Worm (Caenorhabditis elegans): Measurements from ENCODE around the gene F14H8.5.

F14H8.5 gene

ce11 chrV:15020732-15021131 lies at the start of gene F14H8.5:
Gene F14H8.5 (plus strand): TSS chrV:15021032.
- TF ChIP-seq fkh-2 (tag; optimal IDR thresholded peaks at IDR 0.05) (no peak), egl-27 (tag; optimal IDR thresholded peaks at IDR 0.05) (no peak), fos-1 (tag; optimal IDR thresholded peaks at IDR 0.05) (no peak), pqm-1 (tag; optimal IDR thresholded peaks at IDR 0.05) (no peak)

ce11 chrV:14971136-14971535 lies 49.7 kb upstream of the F14H8.5 start, which contains the start of gene nlp-59:
Gene nlp-59 (plus strand): TSS chrV:14971436.
- no peak for TF ChIP-seq nhr-76 (tag; optimal IDR thresholded peaks at IDR 0.05)

- TF ChIP-seq nfya-1 (tag; optimal IDR thresholded peaks at IDR 0.05; ENCODE audit: insufficient read depth) (no peak), egl-5 (tag; optimal IDR thresholded peaks at IDR 0.05) (no peak), fos-1 (tag; optimal IDR thresholded peaks at IDR 0.05) (no peak), pha-4 (tag; optimal IDR thresholded peaks at IDR 0.05) (no peak), fkh-2 (tag; optimal IDR thresholded peaks at IDR 0.05) (no peak), daf-12 (tag; optimal IDR thresholded peaks at IDR 0.05) (no peak), ztf-11 (tag; optimal IDR thresholded peaks at IDR 0.05) (no peak), snpc-4 (tag; optimal IDR thresholded peaks at IDR 0.05) (no peak), nhr-25 (tag; optimal IDR thresholded peaks at IDR 0.05) (no peak), elt-2 (tag; optimal IDR thresholded peaks at IDR 0.05) (no peak), nhr-11 (tag; optimal IDR thresholded peaks at IDR 0.05) (no peak), lin-39 (tag; optimal IDR thresholded peaks at IDR 0.05) (no peak), ceh-9 (tag; optimal IDR thresholded peaks at IDR 0.05) (no peak), nhr-12 (tag; optimal IDR thresholded peaks at IDR 0.05) (no peak), nhr-67 (tag; optimal IDR thresholded peaks at IDR 0.05) (no peak), lsy-12 (tag; optimal IDR thresholded peaks at IDR 0.05) (no peak), zag-1 (tag; optimal IDR thresholded peaks at IDR 0.05) (no peak), nhr-28 (tag; optimal IDR thresholded peaks at IDR 0.05) (no peak), R02D3.7 (tag; optimal IDR thresholded peaks at IDR 0.05) (no peak)
Observed at ce11 chrV:14978205-14978751, 42.6 kb upstream of the F14H8.5 start, which contains the start of the genes grd-12 and F02D8.1. Gene grd-12 (plus strand): TSS chrV:14978505. Gene F02D8.1 (minus strand): TSS chrV:14978701.

ce11 chrV:14979937-14980336 lies 40.9 kb upstream of the F14H8.5 start, which contains the start of gene xbx-1:
Gene xbx-1 (plus strand): TSS chrV:14980237.
- TF ChIP-seq elt-2 (tag; optimal IDR thresholded peaks at IDR 0.05) (no peak), nhr-76 (tag; optimal IDR thresholded peaks at IDR 0.05) (no peak), ztf-11 (tag; optimal IDR thresholded peaks at IDR 0.05) (no peak), sea-2 (GFP tag; optimal IDR thresholded peaks at IDR 0.05) (no peak), lin-15B (tag; optimal IDR thresholded peaks at IDR 0.05) (no peak), elt-3 (tag; optimal IDR thresholded peaks at IDR 0.05) (no peak), lin-39 (tag; optimal IDR thresholded peaks at IDR 0.05) (no peak), ztf-4 (tag; optimal IDR thresholded peaks at IDR 0.05) (no peak), nhr-25 (tag; optimal IDR thresholded peaks at IDR 0.05) (no peak), jun-1 (tag; optimal IDR thresholded peaks at IDR 0.05) (no peak)

ce11 chrV:14984593-14984992 lies 36.2 kb upstream of the F14H8.5 start, which contains the start of gene F02D8.4:
Gene F02D8.4 (plus strand): TSS chrV:14984893.
- TF ChIP-seq R02D3.7 (tag; optimal IDR thresholded peaks at IDR 0.05) (no peak), unc-62 (GFP tag; optimal IDR thresholded peaks at IDR 0.05) (no peak), ZK546.5 (tag; optimal IDR thresholded peaks at IDR 0.05) (no peak), pqm-1 (tag; optimal IDR thresholded peaks at IDR 0.05) (no peak), nhr-237 (tag; optimal IDR thresholded peaks at IDR 0.05) (no peak), mml-1 (tag; optimal IDR thresholded peaks at IDR 0.05) (no peak), elt-1 (tag; optimal IDR thresholded peaks at IDR 0.05) (no peak), nhr-12 (tag; optimal IDR thresholded peaks at IDR 0.05) (no peak), ceh-9 (tag; optimal IDR thresholded peaks at IDR 0.05) (no peak), egl-5 (tag; optimal IDR thresholded peaks at IDR 0.05) (no peak)

- TF ChIP-seq jun-1 (tag; optimal IDR thresholded peaks at IDR 0.05), result no peak
- no peak for TF ChIP-seq egl-27 (tag; optimal IDR thresholded peaks at IDR 0.05)
- TF ChIP-seq hmg-11 (tag; optimal IDR thresholded peaks at IDR 0.05), result no peak
- TF ChIP-seq lin-15B (tag; optimal IDR thresholded peaks at IDR 0.05), result peak; percentile 62
- peak; percentile 71 for TF ChIP-seq pha-4 (tag; optimal IDR thresholded peaks at IDR 0.05)
- TF ChIP-seq R02D3.7 (tag; optimal IDR thresholded peaks at IDR 0.05), result peak; percentile 91
- TF ChIP-seq nhr-76 (tag; optimal IDR thresholded peaks at IDR 0.05), result no peak
- peak; percentile 10 for TF ChIP-seq nhr-23 (tag; optimal IDR thresholded peaks at IDR 0.05)
Observed at ce11 chrV:14990843-14991242, 30.0 kb upstream of the F14H8.5 start, which contains the start of the genes cdt-2 and T01C3.2. Gene cdt-2 (minus strand): TSS chrV:14991126. Gene T01C3.2 (plus strand): TSS chrV:14991168.
